Worm (Caenorhabditis elegans) whole organism, L2 larva: Measurements from ENCODE around the gene C03C10.7.

Source experiments
- R02D3.7 ChIP-seq: fragments of 150-350 bp; optimal IDR thresholded peaks from 2 replicates; lab custom pipeline; 2014; ENCODE audit warnings: missing biosample characterization, missing genetic modification characterization
- Y55F3AM.14 ChIP-seq: fragments of 200-800 bp; sonication (Bioruptor generic); optimal IDR thresholded peaks from 2 replicates; lab custom pipeline; 2018; ENCODE audit warnings: mild to moderate bottlenecking, missing genetic modification characterization, missing compliant biosample characterization
- ZK546.5 ChIP-seq: sonication (generic microtip); optimal IDR thresholded peaks from 2 replicates; lab custom pipeline; 2017; ENCODE audit warnings: missing biosample characterization, missing genetic modification characterization
- alr-1 ChIP-seq: fragments of 150-350 bp; optimal IDR thresholded peaks from 2 replicates; lab custom pipeline; 2014; ENCODE audit warnings: missing biosample characterization, missing genetic modification characterization
- aly-2 ChIP-seq: fragments of 150-350 bp; optimal IDR thresholded peaks from 2 replicates; lab custom pipeline; 2014; ENCODE audit warnings: missing biosample characterization, missing genetic modification characterization
- ama-1 ChIP-seq: fragments of 150-350 bp; optimal IDR thresholded peaks from 2 replicates; lab custom pipeline; 2018; ENCODE audit warnings: inconsistent platforms
- blmp-1 ChIP-seq: sonication (generic microtip); optimal IDR thresholded peaks from 2 replicates; lab custom pipeline; 2017; ENCODE audit warnings: missing genetic modification characterization, mild to moderate bottlenecking, missing compliant biosample characterization, antibody characterized with exemption, moderate library complexity; ENCODE audit not compliant: insufficient read depth
- ceh-16 ChIP-seq: fragments of 150-350 bp; optimal IDR thresholded peaks from 2 replicates; lab custom pipeline; 2014; ENCODE audit warnings: missing biosample characterization, missing genetic modification characterization
- ceh-82 ChIP-seq: fragments of 150-350 bp; optimal IDR thresholded peaks from 2 replicates; lab custom pipeline; 2014; ENCODE audit warnings: missing biosample characterization, missing genetic modification characterization
- crh-2 ChIP-seq: sonication (generic microtip); optimal IDR thresholded peaks from 2 replicates; lab custom pipeline; 2017; ENCODE audit warnings: missing biosample characterization, missing genetic modification characterization
- dmd-4 ChIP-seq: sonication (generic microtip); optimal IDR thresholded peaks from 2 replicates; lab custom pipeline; 2017; ENCODE audit warnings: missing biosample characterization, missing genetic modification characterization
- egl-27 ChIP-seq: sonication (generic microtip); optimal IDR thresholded peaks from 3 replicates; lab custom pipeline; 2017; ENCODE audit warnings: missing biosample characterization, missing genetic modification reagents, missing genetic modification characterization
- elt-3 ChIP-seq: sonication (generic microtip); optimal IDR thresholded peaks from 2 replicates; lab custom pipeline; 2017; ENCODE audit warnings: missing biosample characterization, missing genetic modification characterization
- fos-1 ChIP-seq: fragments of 150-350 bp; optimal IDR thresholded peaks from 2 replicates; lab custom pipeline; 2014; ENCODE audit warnings: missing biosample characterization, missing genetic modification characterization
- gmeb-1 ChIP-seq: fragments of 150-350 bp; optimal IDR thresholded peaks from 2 replicates; lab custom pipeline; 2014; ENCODE audit warnings: missing biosample characterization, missing genetic modification characterization
- lin-11 ChIP-seq: fragments of 150-350 bp; sonication (generic microtip); optimal IDR thresholded peaks from 2 replicates; lab custom pipeline; 2014; ENCODE audit warnings: missing biosample characterization, missing genetic modification characterization, inconsistent platforms, mixed read lengths
- lin-13 ChIP-seq: fragments of 150-350 bp; optimal IDR thresholded peaks from 2 replicates; lab custom pipeline; 2014; ENCODE audit warnings: missing biosample characterization, missing genetic modification reagents, missing genetic modification characterization
- lin-39 ChIP-seq: fragments of 150-350 bp; optimal IDR thresholded peaks from 2 replicates; lab custom pipeline; 2014; ENCODE audit warnings: missing biosample characterization, missing genetic modification reagents, missing genetic modification characterization
- lsy-2 ChIP-seq, 2 experiments: fragments of 150-350 bp in 1 of 2; sonication (generic microtip) in 1 of 2; optimal IDR thresholded peaks; 2 replicates each; lab custom pipeline; 2014 to 2017; ENCODE audit warnings: missing biosample characterization in 2 of 2, missing genetic modification characterization in 2 of 2
- mab-5 ChIP-seq: fragments of 150-350 bp; optimal IDR thresholded peaks from 2 replicates; lab custom pipeline; 2014; ENCODE audit warnings: missing biosample characterization, missing genetic modification characterization
- mbf-1 ChIP-seq: sonication (generic microtip); optimal IDR thresholded peaks from 2 replicates; lab custom pipeline; 2017; ENCODE audit warnings: missing biosample characterization, missing genetic modification characterization
- mdl-1 ChIP-seq, 2 experiments: fragments of 150-350 bp in 1 of 2; sonication (generic microtip) in 1 of 2; optimal IDR thresholded peaks; 2 replicates each; lab custom pipeline; 2017; ENCODE audit warnings: missing biosample characterization in 2 of 2, missing genetic modification characterization in 2 of 2
- nhr-10 ChIP-seq: sonication (generic microtip); optimal IDR thresholded peaks from 2 replicates; lab custom pipeline; 2017; ENCODE audit warnings: missing biosample characterization, missing genetic modification characterization
- nhr-11 ChIP-seq: fragments of 150-350 bp; optimal IDR thresholded peaks from 2 replicates; lab custom pipeline; 2014; ENCODE audit warnings: missing biosample characterization, missing genetic modification characterization
- nhr-12 ChIP-seq: fragments of 150-350 bp; optimal IDR thresholded peaks from 2 replicates; lab custom pipeline; 2014; ENCODE audit warnings: missing biosample characterization, missing genetic modification characterization
- nhr-21 ChIP-seq: fragments of 150-350 bp; optimal IDR thresholded peaks from 2 replicates; lab custom pipeline; 2014; ENCODE audit warnings: missing biosample characterization, missing genetic modification characterization
- nhr-237 ChIP-seq: fragments of 150-350 bp; optimal IDR thresholded peaks from 2 replicates; lab custom pipeline; 2014; ENCODE audit warnings: missing biosample characterization, missing genetic modification characterization
- nhr-77 ChIP-seq: fragments of 150-350 bp; optimal IDR thresholded peaks from 2 replicates; lab custom pipeline; 2014; ENCODE audit warnings: missing biosample characterization, missing genetic modification characterization
- peb-1 ChIP-seq: fragments of 150-350 bp; optimal IDR thresholded peaks from 2 replicates; lab custom pipeline; 2014; ENCODE audit warnings: missing biosample characterization, missing genetic modification characterization
- sem-4 ChIP-seq: fragments of 150-350 bp; optimal IDR thresholded peaks from 2 replicates; lab custom pipeline; 2014; ENCODE audit warnings: missing biosample characterization, missing genetic modification reagents, missing genetic modification characterization
- sma-9 ChIP-seq, 2 experiments: fragments of 150-350 bp in 1 of 2; sonication (generic microtip) in 1 of 2; optimal IDR thresholded peaks; 2 replicates each; lab custom pipeline; 2014 to 2016; ENCODE audit warnings: missing genetic modification characterization in 2 of 2, mild to moderate bottlenecking in 1 of 2, missing biosample characterization in 1 of 2, missing compliant biosample characterization in 1 of 2, missing genetic modification reagents in 1 of 2, moderate library complexity in 1 of 2
- snpc-4 ChIP-seq: fragments of 150-350 bp; optimal IDR thresholded peaks from 2 replicates; lab custom pipeline; 2014; ENCODE audit warnings: missing biosample characterization, missing genetic modification characterization
- unc-39 ChIP-seq: fragments of 150-350 bp; optimal IDR thresholded peaks from 2 replicates; lab custom pipeline; 2014; ENCODE audit warnings: missing biosample characterization, missing genetic modification characterization
- unc-55 ChIP-seq: fragments of 150-350 bp; sonication (generic microtip); optimal IDR thresholded peaks from 3 replicates; lab custom pipeline; 2014; ENCODE audit warnings: missing biosample characterization, missing genetic modification reagents, missing genetic modification characterization
- unc-62 ChIP-seq: fragments of 150-350 bp; optimal IDR thresholded peaks from 2 replicates; lab custom pipeline; 2014; ENCODE audit warnings: missing biosample characterization, missing genetic modification reagents, missing genetic modification characterization
- zag-1 ChIP-seq: fragments of 150-350 bp; optimal IDR thresholded peaks from 2 replicates; lab custom pipeline; 2014; ENCODE audit warnings: missing biosample characterization, missing genetic modification characterization
- ztf-1 ChIP-seq: fragments of 200-800 bp; sonication (Bioruptor generic); conservative IDR thresholded peaks from 2 replicates; pipeline ENCODE4 v1.3.6; 2022; ENCODE audit warnings: missing genetic modification characterization, missing compliant biosample characterization
- ztf-11 ChIP-seq: sonication (generic microtip); optimal IDR thresholded peaks from 2 replicates; lab custom pipeline; 2017; ENCODE audit warnings: missing biosample characterization, missing genetic modification characterization
- ztf-4 ChIP-seq: fragments of 150-350 bp; optimal IDR thresholded peaks from 2 replicates; lab custom pipeline; 2014; ENCODE audit warnings: missing biosample characterization, missing genetic modification characterization

The C03C10.7 gene

DNA sequence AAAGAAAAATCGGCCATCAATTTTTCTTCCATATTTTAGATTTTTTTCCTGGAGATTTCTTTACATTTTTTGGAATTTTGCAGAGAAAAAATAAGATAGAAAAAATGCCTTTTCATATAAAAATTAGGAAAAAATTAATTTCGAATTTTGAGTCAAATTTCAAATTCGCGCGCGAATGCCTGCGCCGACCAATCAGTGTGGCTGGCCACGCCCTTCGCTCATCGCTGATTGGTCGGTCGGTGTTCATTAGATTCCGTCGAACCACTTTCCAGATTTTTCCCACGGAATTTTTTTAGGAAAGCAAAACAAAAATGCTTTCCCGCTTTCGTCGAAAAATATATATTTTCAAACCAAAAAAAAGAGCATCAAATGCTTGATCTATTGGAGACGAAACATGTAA is 24.5 kb downstream of the C03C10.7 start:
- TF ChIP-seq gmeb-1, result no peak
- no peak for TF ChIP-seq lin-13 (GFP tag; lab: Kevin White, UChicago)
- TF ChIP-seq mdl-1 (tag; optimal IDR thresholded peaks at IDR 0.05; lab: Kevin White, UChicago), result no peak
- no peak for TF ChIP-seq ceh-16 (tag; lab: Kevin White, UChicago)
- TF ChIP-seq egl-27 (tag; lab: Kevin White, UChicago), result no peak
- TF ChIP-seq unc-62, result no peak
- TF ChIP-seq nhr-10 (tag; lab: Kevin White, UChicago), result no peak
- no peak for TF ChIP-seq elt-3
- no peak for TF ChIP-seq fos-1 (tag; lab: Kevin White, UChicago)
- no peak for TF ChIP-seq dmd-4 (tag; lab: Kevin White, UChicago)
- TF ChIP-seq ZK546.5 (tag; lab: Kevin White, UChicago), result no peak
- TF ChIP-seq lin-39, result no peak

DNA sequence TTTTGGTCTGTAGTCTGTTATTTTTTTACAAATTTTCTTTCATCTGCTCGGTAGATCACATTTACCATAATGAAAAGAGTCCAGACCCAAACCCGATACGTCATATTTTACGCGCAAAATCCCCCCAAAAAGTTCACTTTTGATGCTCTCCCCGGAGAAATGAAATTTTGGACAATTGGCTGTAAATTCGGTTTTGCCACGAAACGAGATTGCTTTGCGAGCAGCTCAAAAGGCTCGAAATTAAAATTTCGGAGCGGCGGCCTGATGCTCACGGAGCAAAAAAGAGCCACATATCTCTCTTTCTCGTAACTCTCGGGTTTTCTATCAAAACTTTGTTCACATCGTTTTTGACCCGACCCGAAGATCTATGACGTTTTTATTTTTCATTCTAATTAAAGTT is 27.4 kb downstream of the C03C10.7 start:
- TF ChIP-seq gmeb-1 (no peak), mdl-1 (tag; optimal IDR thresholded peaks at IDR 0.05; lab: Kevin White, UChicago) (no peak), unc-39 (tag; lab: Kevin White, UChicago) (no peak), nhr-77 (tag; lab: Kevin White, UChicago) (no peak), crh-2 (tag; lab: Kevin White, UChicago) (no peak), lin-39 (no peak), R02D3.7 (tag; lab: Kevin White, UChicago) (no peak), nhr-21 (no peak)

DNA sequence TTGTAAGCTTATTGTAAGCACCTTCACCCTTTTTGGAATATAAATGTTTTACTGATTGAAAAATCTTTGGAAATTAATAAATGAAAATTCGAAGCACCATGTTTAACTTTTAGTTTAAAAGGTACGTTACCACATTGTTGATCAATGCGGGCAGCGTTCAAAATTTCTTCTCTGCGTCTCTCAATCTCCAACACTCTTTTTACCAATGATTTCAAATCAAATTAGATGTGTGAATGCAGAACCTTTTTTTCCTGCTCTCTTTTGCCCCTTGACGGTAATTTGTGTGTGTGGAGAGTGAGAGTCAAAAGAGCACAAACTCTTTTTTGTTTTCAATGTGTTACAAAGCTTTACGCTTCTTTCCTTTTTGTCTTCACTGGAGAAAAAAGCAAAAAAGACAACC is 28.1 kb downstream of the C03C10.7 start:
- TF ChIP-seq ztf-11 (no peak), nhr-77 (tag; lab: Kevin White, UChicago) (no peak), ama-1 (no peak), ceh-82 (no peak), ztf-1 (GFP tag; lab: Robert Waterston, UW) (no peak), aly-2 (tag; lab: Kevin White, UChicago) (no peak), blmp-1 (no peak), mdl-1 (tag; optimal IDR thresholded peaks at IDR 0.05; lab: Kevin White, UChicago) (no peak), ztf-4 (tag; lab: Kevin White, UChicago) (no peak), peb-1 (tag; lab: Kevin White, UChicago) (no peak), mbf-1 (tag; lab: Kevin White, UChicago) (no peak), unc-39 (tag; lab: Kevin White, UChicago) (no peak), lsy-2 (tag; optimal IDR thresholded peaks at IDR 0.05; lab: Kevin White, UChicago) (no peak), mab-5 (no peak), Y55F3AM.14 (no peak), sma-9 (GFP tag; optimal IDR thresholded peaks at IDR 0.05; lab: Kevin White, UChicago) (no peak), sma-9 (tag; optimal IDR thresholded peaks at IDR 0.05; lab: Kevin White, UChicago) (no peak)
- TF ChIP-seq, all 48 proteins: peak for 0

DNA sequence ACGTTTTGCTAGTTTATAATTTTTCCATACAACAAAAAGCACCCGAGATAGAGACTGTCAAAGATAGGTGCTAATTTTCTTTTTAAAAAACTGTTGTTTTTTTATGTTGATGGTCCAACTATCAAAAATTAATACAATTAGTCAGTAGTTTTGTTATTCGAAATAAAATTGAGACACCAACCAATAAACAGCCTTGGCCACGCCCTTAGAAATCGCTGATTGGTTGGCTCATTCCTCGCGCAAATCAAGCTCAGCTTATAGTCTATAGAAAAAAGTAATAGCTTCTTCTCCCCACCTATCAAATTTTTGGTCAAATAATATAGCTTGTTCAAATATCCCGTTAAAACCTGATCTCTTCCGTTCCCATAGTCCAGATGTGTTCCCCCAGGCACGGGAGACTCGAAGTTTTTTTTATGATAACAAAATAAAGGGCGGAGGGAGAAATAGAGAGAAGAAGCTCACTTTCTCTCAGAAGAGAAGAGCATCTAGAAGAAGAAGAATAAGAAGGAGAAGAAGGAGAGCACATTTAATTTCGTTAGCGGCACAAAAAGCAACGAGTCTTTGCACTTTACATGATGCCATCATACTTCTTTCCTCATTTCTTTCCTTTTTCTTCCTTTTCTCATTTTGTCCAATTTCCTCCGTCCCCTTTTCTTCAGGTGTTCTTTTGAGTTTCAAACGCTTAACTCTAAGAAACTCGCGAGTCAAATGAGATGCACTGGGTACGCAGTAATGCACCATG is 36.1 kb downstream of the C03C10.7 start:
- TF ChIP-seq zag-1 (tag; lab: Kevin White, UChicago) (peak; percentile 51), lin-39 (no peak), lsy-2 (tag; optimal IDR thresholded peaks at IDR 0.05; lab: Kevin White, UChicago) (peak in 1 of 2 experiments; percentile 1)
- TF ChIP-seq, all 48 proteins: peak for 2

DNA sequence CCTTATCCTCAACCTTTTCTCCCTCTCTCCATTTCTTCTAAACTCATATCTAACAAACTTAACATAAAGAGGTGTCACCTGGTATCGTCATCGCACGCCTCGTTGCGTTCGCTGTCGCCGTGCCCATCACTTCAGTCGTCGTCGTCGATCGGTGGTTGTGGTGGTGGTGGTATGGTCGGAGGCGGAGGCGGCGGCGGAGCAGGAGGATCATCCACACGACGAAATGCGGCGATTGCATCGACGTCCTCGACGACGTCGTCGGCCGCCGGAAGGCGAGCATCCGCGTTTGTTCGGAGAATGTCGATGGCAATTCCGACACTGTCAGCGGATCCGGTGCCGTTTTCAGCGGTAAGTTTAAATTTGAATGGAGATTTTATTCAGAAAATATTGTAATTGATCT is 38.2 kb downstream of the C03C10.7 start:
- TF ChIP-seq snpc-4 (tag; lab: Kevin White, UChicago) (no peak), ceh-82 (no peak), ztf-11 (no peak), unc-39 (tag; lab: Kevin White, UChicago) (no peak), egl-27 (tag; lab: Kevin White, UChicago) (no peak), R02D3.7 (tag; lab: Kevin White, UChicago) (no peak), peb-1 (tag; lab: Kevin White, UChicago) (no peak), lsy-2 (tag; optimal IDR thresholded peaks at IDR 0.05; lab: Kevin White, UChicago) (no peak), sem-4 (tag; lab: Kevin White, UChicago) (no peak), ZK546.5 (tag; lab: Kevin White, UChicago) (no peak), unc-55 (GFP tag; lab: Kevin White, UChicago) (no peak), lin-11 (tag; lab: Kevin White, UChicago) (no peak), Y55F3AM.14 (no peak), ztf-1 (GFP tag; lab: Robert Waterston, UW) (no peak), nhr-11 (tag; lab: Kevin White, UChicago) (no peak), alr-1 (tag; lab: Kevin White, UChicago) (no peak), nhr-237 (no peak), ceh-16 (tag; lab: Kevin White, UChicago) (no peak), nhr-12 (tag; lab: Kevin White, UChicago) (no peak)
